Comparison of ENCODE assay signal across 5 worm cellular contexts in the genomic region with DNA sequence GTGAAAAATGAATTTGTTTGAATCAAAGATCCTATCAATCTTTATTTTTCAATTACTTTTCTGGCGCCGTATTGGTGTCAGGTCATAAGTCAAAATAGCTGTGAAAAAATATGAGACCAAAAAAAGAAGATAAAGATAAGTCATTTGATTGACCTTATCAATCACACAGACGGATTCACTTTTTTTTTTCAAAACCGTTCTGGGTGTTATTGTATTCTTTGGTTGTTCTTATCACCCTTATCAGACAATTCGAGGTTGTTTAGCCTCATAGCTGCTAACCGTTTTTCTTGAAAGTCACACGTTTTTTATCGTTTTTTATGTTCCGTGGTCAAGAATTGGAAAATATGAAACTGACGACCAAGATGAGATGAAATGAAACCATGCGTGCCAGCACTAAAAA.
TF ChIP-seq lines count a peak whose summit lies in the region.

No protein-coding gene starts in this region.

TF ChIP-seq in whole organism, L1 larva, 84 proteins besides CTCF, POLR2A, EP300 and RAD21 (continues in another document):
- TF ChIP-seq sptf-1 (tag; optimal IDR thresholded peaks at IDR 0.05; lab: Kevin White, UChicago) (no peak), lir-3 (tag; optimal IDR thresholded peaks at IDR 0.05; lab: Kevin White, UChicago; ENCODE audit: poor library complexity) (no peak), nhr-47 (tag; optimal IDR thresholded peaks at IDR 0.05; lab: Kevin White, UChicago) (no peak), ces-1 (GFP tag; optimal IDR thresholded peaks at IDR 0.05; lab: Kevin White, UChicago) (no peak), pag-3 (tag; optimal IDR thresholded peaks at IDR 0.05; lab: Kevin White, UChicago; ENCODE audit: borderline replicate concordance, insufficient read depth) (no peak), ceh-88 (GFP tag; IDR thresholded peaks at IDR 0.05; lab: Robert Waterston, UW) (no peak), alr-1 (tag; optimal IDR thresholded peaks at IDR 0.05; lab: Kevin White, UChicago; ENCODE audit: borderline replicate concordance) (no peak), unc-98 (GFP tag; IDR thresholded peaks at IDR 0.05; lab: Robert Waterston, UW) (no peak), mab-9 (GFP tag; IDR thresholded peaks at IDR 0.05; lab: Robert Waterston, UW) (no peak), efl-1 (optimal IDR thresholded peaks at IDR 0.05; lab: Kevin White, UChicago) (no peak), efl-1 (GFP tag; optimal IDR thresholded peaks at IDR 0.05 in 1 of 2; lab: Kevin White, UChicago) (no peak), blmp-1 (tag; optimal IDR thresholded peaks at IDR 0.05; lab: Kevin White, UChicago) (peak; percentile 72), nhr-84 (tag; optimal IDR thresholded peaks at IDR 0.05; lab: Kevin White, UChicago) (no peak), mdl-1 (tag; optimal IDR thresholded peaks at IDR 0.05; lab: Kevin White, UChicago) (no peak), elt-2 (tag; optimal IDR thresholded peaks at IDR 0.05; lab: Kevin White, UChicago) (no peak), hlh-4 (tag; optimal IDR thresholded peaks at IDR 0.05; lab: Kevin White, UChicago) (no peak), mep-1 (tag; optimal IDR thresholded peaks at IDR 0.05; lab: Kevin White, UChicago) (no peak), vab-15 (tag; optimal IDR thresholded peaks at IDR 0.05; lab: Kevin White, UChicago) (no peak)

TF ChIP-seq in whole organism, L2 larva, 48 proteins besides CTCF, POLR2A, EP300 and RAD21:
- no peak for TF ChIP-seq snpc-4 (tag; optimal IDR thresholded peaks at IDR 0.05; lab: Kevin White, UChicago)
- TF ChIP-seq sma-9 (GFP tag; optimal IDR thresholded peaks at IDR 0.05; lab: Kevin White, UChicago) = peak; percentile 31
- TF ChIP-seq sma-9 (tag; optimal IDR thresholded peaks at IDR 0.05; lab: Kevin White, UChicago) = no peak
- TF ChIP-seq sma-3 (GFP tag; optimal IDR thresholded peaks at IDR 0.05; lab: Kevin White, UChicago) = no peak
- peak; percentile 17 for TF ChIP-seq nhr-21 (tag; optimal IDR thresholded peaks at IDR 0.05; lab: Kevin White, UChicago)
- peak; percentile 86 for TF ChIP-seq blmp-1 (tag; optimal IDR thresholded peaks at IDR 0.05; lab: Kevin White, UChicago; ENCODE audit: insufficient read depth)
- peak; percentile 1 for TF ChIP-seq crh-2 (tag; optimal IDR thresholded peaks at IDR 0.05; lab: Kevin White, UChicago)

TF ChIP-seq in whole organism, L3 larva, 47 proteins besides CTCF, POLR2A, EP300 and RAD21:
- TF ChIP-seq nhr-237 (tag; optimal IDR thresholded peaks at IDR 0.05; lab: Kevin White, UChicago) (no peak), nhr-23 (tag; optimal IDR thresholded peaks at IDR 0.05; lab: Kevin White, UChicago) (peak; percentile 80), lsy-12 (tag; optimal IDR thresholded peaks at IDR 0.05; lab: Kevin White, UChicago) (peak; percentile 14), nhr-25 (tag; optimal IDR thresholded peaks at IDR 0.05; lab: Kevin White, UChicago) (no peak), ceh-28 (tag; optimal IDR thresholded peaks at IDR 0.05; lab: Kevin White, UChicago) (no peak)
TF ChIP-seq in whole organism, L3 larva: peak in this region for 2.

TF ChIP-seq in whole organism, L4 larva, 104 proteins besides CTCF, POLR2A, EP300 and RAD21 (continues in another document):
- TF ChIP-seq aly-2 (tag; optimal IDR thresholded peaks at IDR 0.05; lab: Kevin White, UChicago) = no peak
- TF ChIP-seq nhr-111 (GFP tag; optimal IDR thresholded peaks at IDR 0.05; lab: Kevin White, UChicago) = no peak
- TF ChIP-seq mes-2 (tag; optimal IDR thresholded peaks at IDR 0.05; lab: Kevin White, UChicago; ENCODE audit: poor library complexity, severe bottlenecking) = no peak
- TF ChIP-seq lin-29 (GFP tag; IDR thresholded peaks at IDR 0.05; lab: Robert Waterston, UW) = no peak
- no peak for TF ChIP-seq daf-19 (GFP tag; conservative IDR thresholded peaks at IDR 0.05; lab: Robert Waterston, UW)
- no peak for TF ChIP-seq php-3 (GFP tag; IDR thresholded peaks at IDR 0.05; lab: Robert Waterston, UW)
- TF ChIP-seq skn-1 (tag; optimal IDR thresholded peaks at IDR 0.05; lab: Kevin White, UChicago) = no peak
- no peak for TF ChIP-seq Y5F2A.4 (GFP tag; optimal IDR thresholded peaks at IDR 0.05; lab: Kevin White, UChicago)
- TF ChIP-seq snpc-1.2 (GFP tag; IDR thresholded peaks at IDR 0.05; lab: Robert Waterston, UW) = no peak
- no peak for TF ChIP-seq ceh-62 (tag; optimal IDR thresholded peaks at IDR 0.05; lab: Kevin White, UChicago)
- TF ChIP-seq egl-27 (tag; optimal IDR thresholded peaks at IDR 0.05; lab: Kevin White, UChicago) = no peak
- TF ChIP-seq jun-1 (tag; optimal IDR thresholded peaks at IDR 0.05; lab: Kevin White, UChicago) = no peak
- no peak for TF ChIP-seq Y105C5A.15 (GFP tag; IDR thresholded peaks at IDR 0.05; lab: Robert Waterston, UW)
- peak; percentile 63 for TF ChIP-seq nhr-28 (tag; optimal IDR thresholded peaks at IDR 0.05; lab: Kevin White, UChicago)
- TF ChIP-seq attf-4 (tag; optimal IDR thresholded peaks at IDR 0.05; lab: Kevin White, UChicago) = no peak
- TF ChIP-seq nhr-10 (tag; optimal IDR thresholded peaks at IDR 0.05; lab: Kevin White, UChicago) = no peak
- peak; percentile 75 for TF ChIP-seq nhr-25 (tag; optimal IDR thresholded peaks at IDR 0.05; lab: Kevin White, UChicago; ENCODE audit: borderline replicate concordance, insufficient read depth)
- no peak for TF ChIP-seq tag-97 (GFP tag; IDR thresholded peaks at IDR 0.05; lab: Robert Waterston, UW)
- TF ChIP-seq F26F4.8 (GFP tag; conservative IDR thresholded peaks at IDR 0.05; lab: Robert Waterston, UW) = no peak
- TF ChIP-seq unc-62 (GFP tag; optimal IDR thresholded peaks at IDR 0.05 in 1 of 2; lab: Kevin White, UChicago) = peak in 1 of 2 experiments; percentile 90
- no peak for TF ChIP-seq unc-62 (tag; optimal IDR thresholded peaks at IDR 0.05; lab: Kevin White, UChicago)
- TF ChIP-seq R02D3.7 (tag; optimal IDR thresholded peaks at IDR 0.05; lab: Kevin White, UChicago) = no peak
- no peak for TF ChIP-seq nhr-11 (tag; optimal IDR thresholded peaks at IDR 0.05; lab: Kevin White, UChicago)
- no peak for TF ChIP-seq pha-4 (GFP tag; IDR thresholded peaks at IDR 0.05; lab: Robert Waterston, UW)
- TF ChIP-seq pha-4 (tag; optimal IDR thresholded peaks at IDR 0.05; lab: Kevin White, UChicago) = no peak
- no peak for TF ChIP-seq zfp-2 (tag; optimal IDR thresholded peaks at IDR 0.05; lab: Kevin White, UChicago)
- TF ChIP-seq hif-1 (tag; optimal IDR thresholded peaks at IDR 0.05; lab: Kevin White, UChicago) = no peak
- peak; percentile 40; the same call in 1 of the 2 replicates for TF ChIP-seq dmd-6 (GFP tag; IDR thresholded peaks at IDR 0.05; lab: Robert Waterston, UW)
- TF ChIP-seq lin-1 (GFP tag; IDR thresholded peaks at IDR 0.05; lab: Robert Waterston, UW) = no peak
- no peak for TF ChIP-seq cey-2 (tag; optimal IDR thresholded peaks at IDR 0.05; lab: Kevin White, UChicago; ENCODE audit: borderline replicate concordance, insufficient read depth)

TF ChIP-seq in whole organism, young adult, 124 proteins besides CTCF, POLR2A, EP300 and RAD21:
- 0 out of 2 replicates have a peak, but pooled peaks have one; percentile 41 for TF ChIP-seq K11D2.4 (GFP tag; IDR thresholded peaks at IDR 0.05; lab: Robert Waterston, UW)
- TF ChIP-seq unc-130 (GFP tag; optimal IDR thresholded peaks at IDR 0.05; lab: Kevin White, UChicago) = no peak
- TF ChIP-seq somi-1 (GFP tag; optimal IDR thresholded peaks at IDR 0.05; lab: Kevin White, UChicago) = peak; percentile 27
- TF ChIP-seq ztf-26 (tag; optimal IDR thresholded peaks at IDR 0.05; lab: Kevin White, UChicago) = peak; percentile 16
- peak; percentile 13 for TF ChIP-seq lin-40 (tag; optimal IDR thresholded peaks at IDR 0.05; lab: Kevin White, UChicago)
